Fruit fly (Drosophila melanogaster): ENCODE results near the gene Nop56.

The Nop56 gene

dm6 chr3R:22411879-22412587, 8.8 kb downstream of the Nop56 start (continued):
- TF ChIP-seq CG8478 (optimal IDR thresholded peaks at IDR 0.05) (no peak), CG7357 (GFP tag; IDR thresholded peaks at IDR 0.05) (no peak), CG18599 (GFP tag; optimal IDR thresholded peaks at IDR 0.05) (peak; percentile 48), abd-A (tag; optimal IDR thresholded peaks at IDR 0.05) (no peak), br (optimal IDR thresholded peaks at IDR 0.05) (no peak), Sry-β (GFP tag; optimal IDR thresholded peaks at IDR 0.05) (no peak), sna (GFP tag; IDR thresholded peaks at IDR 0.05; ENCODE audit: partially characterized antibody) (no peak), pzg (GFP tag; optimal IDR thresholded peaks at IDR 0.05) (no peak), sug (tag; optimal IDR thresholded peaks at IDR 0.05) (peak; percentile 58), Antp (GFP tag; optimal IDR thresholded peaks at IDR 0.05) (no peak), CG17568 (GFP tag; optimal IDR thresholded peaks at IDR 0.05) (no peak), CG11247 (GFP tag; IDR thresholded peaks at IDR 0.05) (no peak), mirr (GFP tag; optimal IDR thresholded peaks at IDR 0.05) (peak; percentile 91), exex (tag; optimal IDR thresholded peaks at IDR 0.05) (peak; percentile 91), Dref (GFP tag; IDR thresholded peaks at IDR 0.05) (no peak), HLH3B (GFP tag; IDR thresholded peaks at IDR 0.05) (no peak), disco-r (GFP tag; optimal IDR thresholded peaks at IDR 0.05) (no peak), sd (tag; optimal IDR thresholded peaks at IDR 0.05) (peak; percentile 56), CG31224 (GFP tag; IDR thresholded peaks at IDR 0.05) (no peak), sima (GFP tag; optimal IDR thresholded peaks at IDR 0.05) (no peak), stc (GFP tag; IDR thresholded peaks at IDR 0.05) (no peak), cwo (GFP tag; optimal IDR thresholded peaks at IDR 0.05) (peak; percentile 59), chinmo (GFP tag; IDR thresholded peaks at IDR 0.05; ENCODE audit: partially characterized antibody) (peak; percentile 52; the same call in 1 of the 4 replicates), CG18619 (GFP tag; optimal IDR thresholded peaks at IDR 0.05) (no peak), dysf (GFP tag; IDR thresholded peaks at IDR 0.05) (no peak), CG17385 (GFP tag; optimal IDR thresholded peaks at IDR 0.05) (no peak), CG4820 (GFP tag; optimal IDR thresholded peaks at IDR 0.05) (no peak), cato (GFP tag; optimal IDR thresholded peaks at IDR 0.05; ENCODE audit: borderline replicate concordance) (no peak), CHES-1-like (GFP tag; optimal IDR thresholded peaks at IDR 0.05) (no peak), CG8388 (GFP tag; optimal IDR thresholded peaks at IDR 0.05) (no peak), cad (GFP tag; optimal IDR thresholded peaks at IDR 0.05) (no peak), CG3281 (GFP tag; optimal IDR thresholded peaks at IDR 0.05) (peak; percentile 31), Rx (GFP tag; IDR thresholded peaks at IDR 0.05) (no peak), Ets65A (GFP tag) (no peak), CG12769 (tag; optimal IDR thresholded peaks at IDR 0.05) (peak; percentile 18), CG7745 (tag; optimal IDR thresholded peaks at IDR 0.05) (no peak), Mrtf (GFP tag; IDR thresholded peaks at IDR 0.05) (no peak), bigmax (GFP tag; optimal IDR thresholded peaks at IDR 0.05) (peak; percentile 25), CG16779 (GFP tag; IDR thresholded peaks at IDR 0.05) (peak; percentile 23; the same call in 1 of the 2 replicates), dmrt99B (tag; optimal IDR thresholded peaks at IDR 0.05) (no peak), Atf6 (GFP tag; IDR thresholded peaks at IDR 0.05) (0 out of 2 replicates have a peak, but pooled peaks have one; percentile 8), al (GFP tag; IDR thresholded peaks at IDR 0.05) (no peak), Xbp1 (GFP tag; optimal IDR thresholded peaks at IDR 0.05) (no peak), CG5953 (GFP tag; IDR thresholded peaks at IDR 0.05) (no peak), CG7963 (GFP tag; IDR thresholded peaks at IDR 0.05; ENCODE audit: partially characterized antibody) (no peak), sqz (GFP tag; optimal IDR thresholded peaks at IDR 0.05) (no peak), Doc3 (GFP tag; IDR thresholded peaks at IDR 0.05; ENCODE audit: partially characterized antibody) (no peak), sens (GFP tag) (peak; percentile 72), grn (GFP tag; optimal IDR thresholded peaks at IDR 0.05) (peak; percentile 58), sim (GFP tag; IDR thresholded peaks at IDR 0.05) (no peak), CG10565 (GFP tag; optimal IDR thresholded peaks at IDR 0.05) (no peak)

Data from whole organism, embryonic.